Fruit fly (Drosophila melanogaster): ENCODE data around the gene CG4686.

DNA sequence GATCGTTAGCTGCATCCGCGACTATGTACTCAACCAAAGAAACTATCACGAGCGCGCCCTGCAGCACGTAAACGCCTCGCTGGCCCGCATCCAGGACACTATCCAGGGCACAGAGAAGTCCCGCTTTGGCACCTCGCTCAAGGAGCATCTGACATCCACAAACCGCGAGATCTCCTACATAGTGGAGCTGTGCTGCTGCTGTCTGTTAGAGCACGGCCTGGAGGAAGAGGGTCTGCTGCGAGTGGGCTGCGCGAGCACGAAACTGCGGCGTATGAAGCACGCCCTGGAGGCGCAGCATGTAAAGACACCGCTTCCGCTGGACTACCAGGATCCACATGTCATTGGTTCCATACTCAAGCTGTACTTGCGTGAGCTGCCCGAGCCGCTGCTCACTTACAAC, 46.7 kb downstream of the CG4686 start:
- TF ChIP-seq CrebA (GFP tag; optimal IDR thresholded peaks at IDR 0.05; ENCODE audit: borderline replicate concordance) = no peak
- TF ChIP-seq h (GFP tag; optimal IDR thresholded peaks at IDR 0.05) = no peak
- no peak for TF ChIP-seq OdsH (GFP tag; optimal IDR thresholded peaks at IDR 0.05)
- no peak for TF ChIP-seq usp (GFP tag; optimal IDR thresholded peaks at IDR 0.05)
- no peak for TF ChIP-seq psq (GFP tag; optimal IDR thresholded peaks at IDR 0.05)
- TF ChIP-seq Hr78 (GFP tag; optimal IDR thresholded peaks at IDR 0.05) = no peak
- TF ChIP-seq tai (GFP tag; optimal IDR thresholded peaks at IDR 0.05) = no peak
- TF ChIP-seq Dif (GFP tag; optimal IDR thresholded peaks at IDR 0.05; ENCODE audit: partially characterized antibody) = no peak
- TF ChIP-seq Hnf4 (GFP tag; optimal IDR thresholded peaks at IDR 0.05) = no peak

Data from whole organism, wandering third instar larva.